Worm (Caenorhabditis elegans): Measurements from ENCODE around the gene C34D10.5.

C34D10.5 gene

DNA sequence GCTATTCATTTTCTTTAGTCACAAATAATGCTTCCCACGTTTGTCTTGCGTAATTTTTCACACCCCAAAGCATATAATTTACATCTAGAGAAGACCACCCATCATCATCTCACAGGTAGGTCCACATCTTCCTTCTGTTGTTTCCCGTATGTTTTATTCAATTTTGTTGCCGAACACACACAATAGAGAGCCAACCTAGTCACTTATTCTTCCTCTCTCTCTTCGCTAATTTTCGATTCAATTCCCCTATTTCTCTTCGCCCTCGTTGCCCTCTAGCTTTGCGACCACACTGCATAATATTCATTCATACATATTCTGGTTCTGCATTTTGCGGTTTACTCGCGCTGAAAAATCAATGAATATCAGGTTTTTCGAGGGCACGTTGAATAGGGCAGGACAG lies 11.9 kb upstream of the C34D10.5 start:
- no peak for TF ChIP-seq unc-62 (GFP tag; optimal IDR thresholded peaks at IDR 0.05)

DNA sequence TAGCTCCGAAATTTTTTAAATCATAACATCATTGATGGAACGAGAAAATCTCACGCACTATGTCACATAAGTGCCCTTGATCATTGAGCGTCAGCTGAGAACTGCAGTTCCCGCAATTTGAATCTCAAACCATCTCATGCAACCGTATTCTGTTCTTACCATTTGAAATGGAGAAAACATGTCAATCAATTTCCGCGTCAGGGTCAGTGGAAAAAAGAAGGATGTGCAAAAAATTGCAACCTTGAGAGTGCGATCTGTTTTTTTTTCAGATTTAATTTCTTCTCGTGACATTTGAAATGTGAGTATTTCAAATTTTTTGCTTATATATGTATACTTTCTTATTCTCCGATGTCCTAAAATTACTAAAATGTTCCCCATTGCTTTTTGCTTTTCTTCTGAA lies 7.2 kb upstream of the C34D10.5 start:
- no peak for TF ChIP-seq unc-62 (GFP tag; optimal IDR thresholded peaks at IDR 0.05)

DNA sequence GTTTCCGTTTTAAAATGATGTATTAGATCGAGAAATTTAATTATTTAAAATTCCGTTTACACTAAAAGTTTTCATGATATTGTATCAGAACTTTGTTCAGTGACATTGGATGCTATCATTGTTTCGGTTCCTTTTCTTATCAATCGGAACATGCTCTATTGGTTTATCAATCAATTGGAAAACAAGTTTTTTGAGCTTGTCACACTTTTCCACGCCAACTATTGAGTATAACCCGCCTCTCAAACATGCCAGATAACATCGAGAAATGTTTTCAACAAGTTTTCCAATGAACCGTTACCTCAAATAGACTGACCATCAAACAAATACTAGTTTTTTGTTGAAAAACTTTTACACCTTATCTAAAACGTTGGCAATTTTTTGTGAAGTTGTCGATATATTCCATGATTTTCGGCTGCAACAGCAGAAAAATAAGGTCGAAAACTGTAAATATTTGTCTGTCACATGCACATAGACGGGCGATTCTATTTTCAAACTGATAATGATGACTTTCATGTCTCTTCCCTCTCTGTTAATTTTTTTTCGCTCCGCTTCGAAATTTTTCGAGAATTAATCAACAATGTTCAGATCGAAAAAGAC lies 3.3 kb upstream of the C34D10.5 start, which contains the start of gene unk-1:
unk-1 (plus strand) TSS at position 577 of the 597 bp plus-strand sequence.
- TF ChIP-seq unc-62 (GFP tag; optimal IDR thresholded peaks at IDR 0.05) = no peak

DNA sequence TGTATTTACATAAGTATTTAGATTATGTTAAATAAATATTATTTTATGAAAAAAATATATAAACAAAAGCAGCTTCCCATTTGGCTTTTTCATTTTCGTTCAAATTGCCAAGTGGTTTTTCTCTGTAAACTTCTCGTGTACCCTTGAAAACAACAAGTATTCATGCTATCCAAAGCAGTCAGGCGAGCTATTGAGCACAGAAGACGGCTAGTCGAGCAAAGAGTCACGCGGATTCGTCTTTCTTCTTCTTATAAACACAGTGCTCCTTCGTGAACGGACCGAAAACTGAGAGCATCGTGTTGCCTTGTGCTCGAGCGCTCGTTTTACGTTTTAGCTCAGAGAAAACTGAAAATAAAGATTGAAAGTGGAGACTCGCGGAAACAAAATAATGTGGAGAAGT lies 1.9 kb upstream of the C34D10.5 start:
- TF ChIP-seq unc-62 (GFP tag; optimal IDR thresholded peaks at IDR 0.05) = no peak

DNA sequence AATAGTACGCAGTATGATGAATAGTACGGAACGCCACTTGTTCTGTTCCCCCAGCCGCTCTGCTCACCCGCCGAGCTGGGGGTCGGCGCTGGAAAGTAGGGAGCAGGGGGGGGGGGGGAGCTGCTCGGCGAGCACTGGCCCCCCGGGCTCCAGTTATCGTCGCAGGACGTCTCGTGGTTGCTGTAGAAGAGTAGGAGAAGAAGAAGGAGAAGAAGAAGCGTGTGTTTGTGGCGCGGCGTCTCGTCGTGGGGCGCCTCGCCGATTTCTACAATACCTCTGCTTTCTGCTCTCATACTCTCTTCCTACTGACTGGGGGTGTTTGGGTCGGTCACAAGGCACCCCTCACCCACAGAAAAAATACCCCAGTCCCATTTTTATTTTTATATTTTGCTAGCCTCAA lies 522 bp upstream of the C34D10.5 start:
- TF ChIP-seq unc-62 (GFP tag; optimal IDR thresholded peaks at IDR 0.05) = no peak

DNA sequence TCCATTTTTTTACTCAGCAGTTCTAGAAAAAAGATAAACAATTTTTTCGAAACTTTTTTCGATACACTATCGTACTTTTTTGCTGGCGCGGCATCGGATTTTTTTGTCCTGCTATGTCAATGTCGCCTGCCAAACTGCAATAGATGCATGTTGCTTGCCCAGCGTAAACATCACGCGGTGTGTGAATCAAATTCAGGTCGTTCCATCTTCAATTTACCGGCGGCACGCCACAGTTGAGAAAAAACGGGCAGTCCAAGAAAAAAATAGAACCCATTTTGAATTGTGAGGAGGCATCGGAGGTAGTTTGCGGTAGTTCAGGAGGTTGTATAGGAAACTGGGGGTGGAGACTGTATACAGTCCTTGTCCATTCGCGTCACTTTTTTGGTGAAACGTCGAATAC lies 614 bp downstream of the C34D10.5 start:
- TF ChIP-seq unc-62 (GFP tag; optimal IDR thresholded peaks at IDR 0.05) = no peak

DNA sequence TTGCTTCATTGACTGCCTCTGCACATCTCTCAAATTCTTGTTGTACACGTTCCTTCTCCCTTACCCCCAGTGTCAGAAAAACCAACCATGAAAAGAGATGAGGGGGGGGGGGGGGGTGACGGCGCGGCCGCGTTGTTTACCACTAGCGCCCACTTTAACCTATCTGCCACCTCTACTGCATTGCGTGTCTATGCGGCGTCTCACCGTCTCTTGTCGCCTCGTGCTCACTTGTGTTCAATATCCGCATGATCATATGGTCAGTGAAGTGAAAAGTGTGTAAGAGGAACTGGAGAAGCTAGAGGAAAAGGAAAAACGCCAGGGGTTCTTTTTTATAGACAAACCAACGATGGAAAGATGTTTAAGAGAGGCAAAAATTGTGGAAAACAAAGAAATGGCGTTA lies 1.8 kb downstream of the C34D10.5 start:
- TF ChIP-seq unc-62 (GFP tag; optimal IDR thresholded peaks at IDR 0.05) = no peak

DNA sequence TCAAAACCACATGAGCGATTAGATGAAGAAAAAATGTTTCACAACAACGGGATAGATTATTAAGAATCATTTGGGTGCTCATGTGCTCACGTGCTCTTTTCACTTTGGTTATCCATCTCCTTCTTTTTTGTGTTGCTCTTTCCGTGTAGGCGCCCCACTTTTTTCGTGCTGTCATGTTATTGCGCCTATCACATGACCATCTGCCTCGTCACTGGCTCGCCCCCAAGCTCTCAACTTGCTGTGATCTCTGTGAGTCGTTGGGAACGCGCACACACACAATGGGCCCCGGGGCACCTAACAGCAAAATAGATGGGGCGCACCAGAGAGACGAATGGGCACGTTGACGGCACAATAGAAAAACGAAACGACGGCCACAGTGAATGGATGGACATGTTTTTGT lies 3.8 kb downstream of the C34D10.5 start:
- TF ChIP-seq unc-62 (GFP tag; optimal IDR thresholded peaks at IDR 0.05) = no peak

DNA sequence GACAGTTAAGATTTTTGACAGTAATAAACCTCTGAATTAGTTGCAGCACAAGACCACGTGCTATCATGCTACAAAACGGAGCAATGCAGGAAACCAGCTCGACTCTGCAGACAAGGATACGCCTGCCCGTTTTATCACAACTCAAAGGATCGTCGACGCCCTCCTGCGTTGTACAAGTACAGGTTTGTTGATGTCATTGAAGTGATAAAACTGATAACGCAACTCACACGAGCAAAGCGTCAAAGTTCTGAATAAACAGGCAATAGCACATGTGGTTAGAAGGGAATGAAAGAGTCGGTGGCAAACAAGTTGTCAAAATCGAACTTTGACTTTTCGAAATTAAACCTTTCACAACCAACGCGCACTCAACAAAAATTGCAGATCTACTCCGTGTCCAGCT lies 4.9 kb downstream of the C34D10.5 start:
- no peak for TF ChIP-seq unc-62 (GFP tag; optimal IDR thresholded peaks at IDR 0.05)

DNA sequence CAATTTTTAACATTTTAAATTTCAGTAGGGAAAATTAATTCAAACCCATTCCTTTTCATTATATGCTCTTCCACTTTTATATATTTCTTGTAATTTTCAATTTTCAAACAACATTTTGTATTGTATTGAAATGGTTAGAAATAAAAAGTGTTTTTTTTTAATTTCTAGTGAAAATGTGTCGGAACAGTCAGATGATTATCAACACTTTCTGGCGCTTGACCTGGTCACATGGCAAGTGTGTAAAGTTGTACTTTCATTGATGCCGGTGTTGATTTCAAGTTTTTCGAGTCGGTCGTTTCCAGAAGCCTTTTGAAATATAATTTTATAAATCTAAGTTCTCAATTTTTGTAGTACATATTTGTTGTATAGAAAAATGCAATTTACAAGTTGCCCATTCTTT lies 8.9 kb downstream of the C34D10.5 start:
- no peak for TF ChIP-seq unc-62 (GFP tag; optimal IDR thresholded peaks at IDR 0.05)

DNA sequence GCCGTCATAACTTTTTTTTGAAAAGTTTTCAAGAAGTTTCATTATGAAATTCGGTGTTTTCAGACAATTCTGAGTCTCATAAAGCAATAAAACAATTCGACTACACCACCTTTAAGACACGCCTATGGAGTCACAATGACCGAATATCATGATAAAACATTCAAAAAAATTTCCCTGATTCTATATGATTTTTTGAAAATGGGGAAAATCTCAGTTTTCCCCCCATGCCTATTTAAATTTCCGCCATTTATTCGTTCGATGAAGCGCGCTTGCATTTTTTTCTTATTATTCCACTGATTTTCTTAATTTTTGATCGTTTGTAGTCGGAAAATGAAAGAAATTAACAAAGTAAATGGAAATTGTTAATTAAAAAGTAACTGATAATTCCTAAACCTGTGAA lies 9.7 kb downstream of the C34D10.5 start:
- no peak for TF ChIP-seq unc-62 (GFP tag; optimal IDR thresholded peaks at IDR 0.05)

DNA sequence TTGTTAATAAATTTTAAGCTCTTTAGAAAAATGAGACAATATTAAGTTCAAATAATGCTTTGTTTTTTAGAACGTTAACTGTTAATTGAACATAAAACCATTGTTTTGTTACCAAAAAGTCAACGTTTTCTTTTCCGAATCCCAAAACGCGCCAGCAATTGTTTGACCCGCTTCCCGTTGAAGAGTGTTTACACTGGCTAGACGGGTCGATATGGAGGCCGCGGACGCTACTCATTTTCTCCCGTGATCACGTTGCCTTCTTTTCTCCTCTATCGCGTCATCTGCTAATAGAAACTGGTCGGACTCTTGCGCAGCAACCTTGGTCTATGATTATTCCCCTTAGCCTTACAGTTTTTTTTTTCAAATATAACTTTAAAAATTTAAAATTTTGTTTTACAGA lies 11.3 kb downstream of the C34D10.5 start, which contains the start of gene C34D10.1:
C34D10.1 (plus strand) TSS at position 400 of the 400 bp plus-strand sequence.
- no peak for TF ChIP-seq unc-62 (GFP tag; optimal IDR thresholded peaks at IDR 0.05)

DNA sequence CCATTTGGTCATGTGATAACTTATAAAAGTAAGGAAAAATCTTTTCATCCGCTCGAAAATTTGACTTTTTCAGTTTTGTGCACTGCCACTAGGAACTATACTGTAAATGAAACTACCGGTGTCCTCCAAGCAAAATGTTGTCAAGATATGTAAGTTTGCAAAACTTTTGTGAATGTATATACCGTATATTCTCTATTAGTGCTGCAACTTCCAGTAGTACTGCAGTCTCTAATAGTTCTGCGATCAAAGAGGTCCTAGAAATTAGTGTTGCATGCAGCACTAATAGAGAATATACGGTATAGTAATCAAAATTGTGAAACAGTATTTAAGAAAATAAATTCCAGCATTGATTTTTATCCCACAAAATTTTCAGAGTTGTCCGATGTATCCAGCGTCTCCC lies 12.2 kb downstream of the C34D10.5 start:
- TF ChIP-seq unc-62 (GFP tag; optimal IDR thresholded peaks at IDR 0.05) = no peak

DNA sequence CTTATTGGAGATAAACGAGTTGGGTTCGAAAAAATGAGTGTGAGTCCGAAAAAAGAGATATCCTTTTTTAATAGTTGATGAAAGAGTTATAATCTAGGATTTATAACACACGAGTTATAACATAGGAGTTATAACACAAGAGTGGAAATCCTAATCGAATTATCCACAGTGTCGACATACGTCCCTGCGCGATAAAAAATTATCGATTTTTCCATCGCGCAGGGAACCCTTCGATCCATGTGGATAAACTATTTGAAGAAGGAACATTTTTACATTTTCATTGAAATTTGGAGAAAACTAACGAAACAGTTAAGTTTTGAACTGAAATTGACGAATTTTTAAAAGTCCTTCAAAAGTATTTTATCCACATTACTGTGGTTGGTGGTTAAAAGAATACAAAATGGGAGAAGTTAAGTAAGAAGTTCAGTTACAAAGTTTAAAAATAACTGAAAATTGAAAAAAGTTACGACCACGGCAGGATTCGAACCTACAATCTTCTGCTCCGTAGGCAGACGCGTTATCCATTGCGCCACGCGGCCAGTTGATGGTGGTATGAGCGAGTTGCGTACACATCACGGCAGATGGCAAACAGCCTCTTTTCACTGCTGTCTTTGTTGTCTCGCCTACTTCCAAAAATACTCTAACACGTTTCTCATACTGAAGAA lies 18.5 kb downstream of the C34D10.5 start:
- peak; percentile 68 for TF ChIP-seq unc-62 (GFP tag; optimal IDR thresholded peaks at IDR 0.05)

DNA sequence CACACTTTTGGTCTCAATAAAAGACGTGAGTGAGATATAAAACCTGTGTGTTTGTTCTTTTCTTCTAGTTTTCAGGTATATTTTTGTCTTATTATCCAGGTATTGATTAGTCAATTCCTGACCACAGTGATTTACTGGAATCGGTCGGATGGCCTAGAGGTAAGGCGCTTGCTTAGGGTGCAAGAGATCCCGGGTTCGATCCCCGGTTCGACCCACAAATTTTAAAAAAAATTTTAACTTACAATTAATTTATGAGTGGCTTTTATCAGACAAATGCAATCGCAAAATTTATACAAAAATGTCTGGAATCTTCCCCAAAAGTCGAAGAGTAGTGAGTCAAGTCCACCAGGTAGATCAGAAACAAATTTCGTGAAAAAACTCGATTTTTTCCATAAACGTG lies 19.5 kb downstream of the C34D10.5 start:
- TF ChIP-seq unc-62 (GFP tag; optimal IDR thresholded peaks at IDR 0.05) = no peak

DNA sequence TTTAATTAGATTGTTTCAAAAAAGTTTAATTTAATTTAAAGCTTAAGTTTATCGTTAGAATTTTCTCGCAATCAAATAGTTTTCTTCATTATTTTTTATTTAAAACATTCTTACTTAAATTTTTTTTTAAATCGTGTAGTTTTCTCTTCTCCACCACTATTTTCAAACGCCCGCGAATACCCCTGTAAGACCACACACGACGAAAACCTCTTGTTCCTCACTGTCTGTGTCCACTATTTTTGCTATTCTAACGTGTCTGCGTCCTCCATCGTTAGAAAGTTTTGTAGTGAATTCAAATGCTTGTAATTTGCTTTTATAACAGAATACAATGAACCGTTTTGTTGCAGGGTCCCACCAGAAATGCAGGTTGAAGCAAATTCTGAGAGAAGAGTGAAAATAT lies 23.1 kb downstream of the C34D10.5 start, which contains the start of gene xol-1:
xol-1 (plus strand) TSS at position 347 of the 400 bp plus-strand sequence.
- no peak for TF ChIP-seq unc-62 (GFP tag; optimal IDR thresholded peaks at IDR 0.05)

DNA sequence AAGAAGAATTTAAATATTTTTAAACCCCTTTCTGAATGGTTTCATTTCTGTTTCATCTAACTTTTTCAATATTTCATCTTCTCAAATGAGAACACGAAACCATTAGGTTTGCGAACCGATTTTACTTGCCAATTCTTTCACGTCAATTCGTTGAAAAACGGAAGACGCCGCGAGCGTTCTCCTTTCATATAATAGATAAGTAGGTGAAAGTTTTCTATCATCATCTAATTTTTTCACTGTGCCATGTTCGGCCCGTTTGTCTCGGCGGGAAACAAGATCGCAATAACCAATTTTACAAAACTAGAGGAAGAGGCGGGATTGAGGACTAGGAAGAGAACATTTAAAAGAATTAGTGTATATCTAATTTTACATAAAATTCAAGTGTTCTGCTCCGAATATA lies 27.3 kb downstream of the C34D10.5 start, which contains the start of gene C18A11.4:
C18A11.4 (plus strand) TSS at position 367 of the 400 bp plus-strand sequence.
- no peak for TF ChIP-seq unc-62 (GFP tag; optimal IDR thresholded peaks at IDR 0.05)
